Worm (Caenorhabditis elegans): ENCODE data around the gene mrt-2.

ce11 chrIII:11731491-11731890 lies 15.1 kb upstream of the mrt-2 start:
- no peak for TF ChIP-seq nhr-77 (tag; optimal IDR thresholded peaks at IDR 0.05)
- TF ChIP-seq lin-35 (GFP tag; optimal IDR thresholded peaks at IDR 0.05): no peak
- TF ChIP-seq fos-1 (tag; optimal IDR thresholded peaks at IDR 0.05): no peak
- no peak for TF ChIP-seq snpc-4 (tag; optimal IDR thresholded peaks at IDR 0.05)
- no peak for TF ChIP-seq F16B12.6 (tag; optimal IDR thresholded peaks at IDR 0.05)
- no peak for TF ChIP-seq tbx-2 (tag; optimal IDR thresholded peaks at IDR 0.05)
- TF ChIP-seq jun-1 (tag; optimal IDR thresholded peaks at IDR 0.05): no peak
- TF ChIP-seq aha-1 (tag; optimal IDR thresholded peaks at IDR 0.05): no peak
- no peak for TF ChIP-seq mdl-1 (tag; optimal IDR thresholded peaks at IDR 0.05)
- TF ChIP-seq isw-1 (GFP tag; IDR thresholded peaks at IDR 0.05): no peak

All from whole organism, L1 larva.